Worm (Caenorhabditis elegans) whole organism, L2 larva: ENCODE results near the gene F59F5.4.
A peak's percentile ranks its signal among the peaks of the same experiment; 100 is the strongest.

ENCODE experiments used
- C34F6.9 ChIP-seq: fragments of 150-350 bp; optimal IDR thresholded peaks from 2 replicates; lab custom pipeline; 2014; ENCODE audit warnings: missing biosample characterization, missing genetic modification characterization
- Y55F3AM.14 ChIP-seq: fragments of 200-800 bp; sonication (Bioruptor generic); optimal IDR thresholded peaks from 2 replicates; lab custom pipeline; 2018; ENCODE audit warnings: mild to moderate bottlenecking, missing genetic modification characterization, missing compliant biosample characterization
- ZK546.5 ChIP-seq: sonication (generic microtip); optimal IDR thresholded peaks from 2 replicates; lab custom pipeline; 2017; ENCODE audit warnings: missing biosample characterization, missing genetic modification characterization
- ceh-82 ChIP-seq: fragments of 150-350 bp; optimal IDR thresholded peaks from 2 replicates; lab custom pipeline; 2014; ENCODE audit warnings: missing biosample characterization, missing genetic modification characterization
- dmd-4 ChIP-seq: sonication (generic microtip); optimal IDR thresholded peaks from 2 replicates; lab custom pipeline; 2017; ENCODE audit warnings: missing biosample characterization, missing genetic modification characterization
- elt-1 ChIP-seq: fragments of 150-350 bp; optimal IDR thresholded peaks from 2 replicates; lab custom pipeline; 2014; ENCODE audit warnings: missing biosample characterization, missing genetic modification characterization
- lin-11 ChIP-seq: fragments of 150-350 bp; sonication (generic microtip); optimal IDR thresholded peaks from 2 replicates; lab custom pipeline; 2014; ENCODE audit warnings: missing biosample characterization, missing genetic modification characterization, inconsistent platforms, mixed read lengths
- lsy-2 ChIP-seq, 2 experiments: fragments of 150-350 bp in 1 of 2; sonication (generic microtip) in 1 of 2; optimal IDR thresholded peaks; 2 replicates each; lab custom pipeline; 2014 to 2017; ENCODE audit warnings: missing biosample characterization in 2 of 2, missing genetic modification characterization in 2 of 2
- mab-5 ChIP-seq: fragments of 150-350 bp; optimal IDR thresholded peaks from 2 replicates; lab custom pipeline; 2014; ENCODE audit warnings: missing biosample characterization, missing genetic modification characterization
- nhr-12 ChIP-seq: fragments of 150-350 bp; optimal IDR thresholded peaks from 2 replicates; lab custom pipeline; 2014; ENCODE audit warnings: missing biosample characterization, missing genetic modification characterization
- nhr-21 ChIP-seq: fragments of 150-350 bp; optimal IDR thresholded peaks from 2 replicates; lab custom pipeline; 2014; ENCODE audit warnings: missing biosample characterization, missing genetic modification characterization
- nhr-25 ChIP-seq: fragments of 150-350 bp; sonication (generic microtip); optimal IDR thresholded peaks from 3 replicates; lab custom pipeline; 2014; ENCODE audit warnings: missing biosample characterization, missing genetic modification characterization
- skn-1 ChIP-seq: sonication (generic microtip); optimal IDR thresholded peaks from 2 replicates; lab custom pipeline; 2017; ENCODE audit warnings: missing biosample characterization, missing genetic modification characterization
- zag-1 ChIP-seq: fragments of 150-350 bp; optimal IDR thresholded peaks from 2 replicates; lab custom pipeline; 2014; ENCODE audit warnings: missing biosample characterization, missing genetic modification characterization
- ztf-1 ChIP-seq: fragments of 200-800 bp; sonication (Bioruptor generic); conservative IDR thresholded peaks from 2 replicates; pipeline ENCODE4 v1.3.6; 2022; ENCODE audit warnings: missing genetic modification characterization, missing compliant biosample characterization

Gene F59F5.4

ce11 chrX:10576872-10577271 lies 34.1 kb downstream of the F59F5.4 start, which contains the start of gene nhx-5:
Gene nhx-5 (plus strand): TSS chrX:10576953.
- TF ChIP-seq C34F6.9, result no peak
- TF ChIP-seq skn-1 (tag; lab: Kevin White, UChicago), result no peak
- no peak for TF ChIP-seq zag-1
- no peak for TF ChIP-seq mab-5

- TF ChIP-seq nhr-12 (no peak), nhr-25 (tag; lab: Kevin White, UChicago) (no peak)
Observed at ce11 chrX:10589465-10589864, 46.7 kb downstream of the F59F5.4 start, which contains the start of gene F57C7.4. Gene F57C7.4 (minus strand): TSS chrX:10589565.

- peak in 1 of 2 experiments; percentile 13 for TF ChIP-seq lsy-2 (tag; optimal IDR thresholded peaks at IDR 0.05; lab: Kevin White, UChicago)
- no peak for TF ChIP-seq ceh-82 (tag; lab: Kevin White, UChicago)
Observed at ce11 chrX:10590772-10591171, 48.0 kb downstream of the F59F5.4 start.

- TF ChIP-seq ztf-1 (GFP tag; lab: Robert Waterston, UW) (no peak), nhr-21 (peak; percentile 0), ZK546.5 (tag; lab: Kevin White, UChicago) (no peak), dmd-4 (no peak), lin-11 (tag; lab: Kevin White, UChicago) (no peak), elt-1 (no peak), Y55F3AM.14 (GFP tag; lab: Kevin White, UChicago) (no peak)
Observed at ce11 chrX:10591208-10591782, 48.5 kb downstream of the F59F5.4 start.
